Worm (Caenorhabditis elegans): ENCODE measurements around the gene K04D7.6.

The K04D7.6 gene

DNA sequence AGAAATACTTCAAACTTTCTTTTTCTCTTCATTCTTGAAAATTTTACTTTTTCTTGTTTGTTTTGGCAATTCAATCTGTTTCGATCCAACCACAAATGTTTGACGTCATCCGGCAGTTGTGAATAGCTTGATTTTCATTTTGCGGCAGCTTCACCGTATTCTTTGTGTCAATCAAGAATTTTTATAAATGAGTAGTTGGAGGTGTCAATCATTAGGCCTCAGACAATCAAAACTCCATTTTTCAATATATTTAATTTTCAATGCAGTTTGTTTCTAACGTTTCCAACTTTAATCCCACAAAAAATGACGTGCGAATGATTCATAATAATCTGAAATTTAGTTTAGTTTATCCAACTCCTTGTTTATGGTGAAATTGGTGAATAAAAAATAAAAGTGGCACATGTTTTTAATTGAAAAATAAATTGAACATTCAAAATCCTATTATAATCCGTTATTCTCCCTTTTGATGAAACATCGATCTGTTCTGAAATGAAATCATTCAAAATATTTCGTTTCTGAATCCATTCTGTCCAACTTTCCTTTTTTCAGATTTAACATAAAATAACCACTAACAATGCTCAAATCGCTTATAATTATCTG is 48.5 kb downstream of the K04D7.6 start, which contains the start of gene ttr-53:
TSS of gene ttr-53 (plus strand) at position 550 of the 600 bp plus-strand sequence.
- no peak for TF ChIP-seq klf-2 (GFP tag; conservative IDR thresholded peaks at IDR 0.05)
- TF ChIP-seq tab-1 (GFP tag; IDR thresholded peaks at IDR 0.05), result no peak
- TF ChIP-seq cog-1 (tag; optimal IDR thresholded peaks at IDR 0.05), result no peak
- no peak for TF ChIP-seq med-1 (GFP tag; optimal IDR thresholded peaks at IDR 0.05; ENCODE audit: insufficient read depth)
- TF ChIP-seq T22C8.4 (GFP tag; IDR thresholded peaks at IDR 0.05), result no peak
- TF ChIP-seq ztf-23 (GFP tag; IDR thresholded peaks at IDR 0.05), result no peak
- TF ChIP-seq flt-1 (GFP tag; IDR thresholded peaks at IDR 0.05), result no peak
- TF ChIP-seq ztf-29 (GFP tag; IDR thresholded peaks at IDR 0.05), result no peak
- no peak for TF ChIP-seq ref-1 (GFP tag; conservative IDR thresholded peaks at IDR 0.05)

- TF ChIP-seq T22C8.4 (GFP tag; IDR thresholded peaks at IDR 0.05), result no peak
- no peak for TF ChIP-seq ztf-29 (GFP tag; IDR thresholded peaks at IDR 0.05)
- no peak for TF ChIP-seq med-1 (GFP tag; optimal IDR thresholded peaks at IDR 0.05; ENCODE audit: insufficient read depth)
- no peak for TF ChIP-seq klf-2 (GFP tag; conservative IDR thresholded peaks at IDR 0.05)
- TF ChIP-seq ztf-23 (GFP tag; IDR thresholded peaks at IDR 0.05), result no peak
- no peak for TF ChIP-seq ref-1 (GFP tag; conservative IDR thresholded peaks at IDR 0.05)
- TF ChIP-seq tab-1 (GFP tag; IDR thresholded peaks at IDR 0.05), result no peak
- TF ChIP-seq flt-1 (GFP tag; IDR thresholded peaks at IDR 0.05), result no peak
- no peak for TF ChIP-seq cog-1 (tag; optimal IDR thresholded peaks at IDR 0.05)
Measured at ce11 chrIV:10157034-10157433, 49.0 kb downstream of the K04D7.6 start.

- TF ChIP-seq ztf-29 (GFP tag; IDR thresholded peaks at IDR 0.05) (no peak), tab-1 (GFP tag; IDR thresholded peaks at IDR 0.05) (no peak), T22C8.4 (GFP tag; IDR thresholded peaks at IDR 0.05) (no peak), klf-2 (GFP tag; conservative IDR thresholded peaks at IDR 0.05) (no peak), flt-1 (GFP tag; IDR thresholded peaks at IDR 0.05) (no peak), med-1 (GFP tag; optimal IDR thresholded peaks at IDR 0.05; ENCODE audit: insufficient read depth) (no peak), ztf-23 (GFP tag; IDR thresholded peaks at IDR 0.05) (no peak), ref-1 (GFP tag; conservative IDR thresholded peaks at IDR 0.05) (no peak), cog-1 (tag; optimal IDR thresholded peaks at IDR 0.05) (no peak)
Measured at ce11 chrIV:10155475-10155874, 50.6 kb downstream of the K04D7.6 start, which contains the start of gene ttr-54. Gene ttr-54, plus strand, starts transcription at chrIV:10155775.

Data from whole organism, midembryonic.